Fruit fly (Drosophila melanogaster) whole organism: ENCODE results near the gene Nckx30C.

Experiments
- CG8478 ChIP-seq: fragments of >200 bp; optimal IDR thresholded peaks from 2 replicates; lab custom pipeline; 2018; ENCODE audit warnings: inconsistent platforms
- Dll ChIP-seq: fragments of >200 bp; optimal IDR thresholded peaks from 2 replicates; lab custom pipeline; 2017
- EcR ChIP-seq, 2 experiments: fragments of >200 bp; optimal IDR thresholded peaks; 2 replicates each; lab custom pipeline; 2017; ENCODE audit warnings: missing biosample characterization in 2 of 2, missing genetic modification characterization in 2 of 2, missing genetic modification reagents in 2 of 2
- pan ChIP-seq: fragments of >200 bp; optimal IDR thresholded peaks from 2 replicates; lab custom pipeline; 2017
- psq ChIP-seq: fragments of >200 bp; optimal IDR thresholded peaks from 2 replicates; lab custom pipeline; 2017
- usp ChIP-seq: fragments of >200 bp; optimal IDR thresholded peaks from 2 replicates; lab custom pipeline; 2017; ENCODE audit warnings: missing biosample characterization, missing genetic modification characterization, mixed read lengths

The Nckx30C gene

dm6 chr2L:9746236-9747225 lies at the start of gene Nckx30C:
Gene Nckx30C, minus strand, starts transcription at chr2L:9746495.
- TF ChIP-seq usp (GFP tag; lab: Kevin White, UChicago) (no peak), Dll (no peak), CG8478 (no peak), EcR (GFP tag; optimal IDR thresholded peaks at IDR 0.05; lab: Kevin White, UChicago) (no peak), psq (lab: Kevin White, UChicago) (no peak), pan (lab: Kevin White, UChicago) (no peak)

dm6 chr2L:9792945-9793344 lies 46.6 kb upstream of the Nckx30C start, which contains the start of gene CG13123:
Gene CG13123, minus strand, starts transcription at chr2L:9793107.
- TF ChIP-seq psq (lab: Kevin White, UChicago) (no peak), EcR (GFP tag; optimal IDR thresholded peaks at IDR 0.05; lab: Kevin White, UChicago) (no peak), pan (lab: Kevin White, UChicago) (no peak), Dll (no peak), CG8478 (no peak)

dm6 chr2L:9790535-9790992 lies 44.3 kb upstream of the Nckx30C start, which contains the start of gene CG4036:
Gene CG4036, plus strand, starts transcription at chr2L:9790882.
- TF ChIP-seq CG8478: no peak
- TF ChIP-seq Dll: no peak
- TF ChIP-seq EcR (GFP tag; optimal IDR thresholded peaks at IDR 0.05; lab: Kevin White, UChicago): no peak
- TF ChIP-seq psq (lab: Kevin White, UChicago): no peak
- no peak for TF ChIP-seq usp (GFP tag; lab: Kevin White, UChicago)
- TF ChIP-seq pan (lab: Kevin White, UChicago): no peak

dm6 chr2L:9785917-9786432 lies 39.7 kb upstream of the Nckx30C start:
- TF ChIP-seq pan (lab: Kevin White, UChicago) (no peak), usp (GFP tag; lab: Kevin White, UChicago) (no peak), EcR (GFP tag; optimal IDR thresholded peaks at IDR 0.05; lab: Kevin White, UChicago) (peak in 1 of 2 experiments; percentile 14), Dll (no peak), psq (lab: Kevin White, UChicago) (no peak)

dm6 chr2L:9784468-9784867 lies 38.2 kb upstream of the Nckx30C start:
- TF ChIP-seq pan (lab: Kevin White, UChicago) (no peak), Dll (no peak), usp (GFP tag; lab: Kevin White, UChicago) (no peak), CG8478 (no peak), psq (lab: Kevin White, UChicago) (no peak), EcR (GFP tag; optimal IDR thresholded peaks at IDR 0.05; lab: Kevin White, UChicago) (no peak)

dm6 chr2L:9783130-9783529 lies 36.8 kb upstream of the Nckx30C start:
- TF ChIP-seq Dll: no peak
- TF ChIP-seq pan (lab: Kevin White, UChicago): no peak

- TF ChIP-seq pan (lab: Kevin White, UChicago) (no peak), EcR (GFP tag; optimal IDR thresholded peaks at IDR 0.05; lab: Kevin White, UChicago) (peak in 1 of 2 experiments; percentile 81)
These were observed 35.9 kb upstream of the Nckx30C start, which contains the start of gene IP3K1 for dm6 chr2L:9782176-9782581. Gene IP3K1, plus strand, starts transcription at chr2L:9782384.

- TF ChIP-seq EcR (GFP tag; optimal IDR thresholded peaks at IDR 0.05; lab: Kevin White, UChicago) (no peak), CG8478 (no peak), pan (lab: Kevin White, UChicago) (no peak), Dll (no peak), psq (lab: Kevin White, UChicago) (no peak)
These were observed 33.5 kb upstream of the Nckx30C start for dm6 chr2L:9779754-9780153.

dm6 chr2L:9779147-9779546 lies 32.9 kb upstream of the Nckx30C start:
- TF ChIP-seq CG8478 (no peak), Dll (no peak), EcR (GFP tag; optimal IDR thresholded peaks at IDR 0.05; lab: Kevin White, UChicago) (no peak), usp (GFP tag; lab: Kevin White, UChicago) (no peak), psq (lab: Kevin White, UChicago) (no peak), pan (lab: Kevin White, UChicago) (no peak)

dm6 chr2L:9778416-9778815 lies 32.1 kb upstream of the Nckx30C start:
- TF ChIP-seq Dll: no peak

dm6 chr2L:9777927-9778326 lies 31.6 kb upstream of the Nckx30C start:
- TF ChIP-seq usp (GFP tag; lab: Kevin White, UChicago): no peak
- TF ChIP-seq psq (lab: Kevin White, UChicago): no peak
- no peak for TF ChIP-seq Dll
- no peak for TF ChIP-seq pan (lab: Kevin White, UChicago)
- no peak for TF ChIP-seq EcR (GFP tag; optimal IDR thresholded peaks at IDR 0.05; lab: Kevin White, UChicago)
- TF ChIP-seq CG8478: no peak

- TF ChIP-seq pan (lab: Kevin White, UChicago): no peak
- no peak for TF ChIP-seq EcR (GFP tag; optimal IDR thresholded peaks at IDR 0.05; lab: Kevin White, UChicago)
- TF ChIP-seq CG8478: no peak
- no peak for TF ChIP-seq psq (lab: Kevin White, UChicago)
- no peak for TF ChIP-seq Dll
- no peak for TF ChIP-seq usp (GFP tag; lab: Kevin White, UChicago)
These were observed 28.8 kb upstream of the Nckx30C start, which contains the start of the genes ppk11 and ppk16 for dm6 chr2L:9774980-9775628. Gene ppk11, minus strand, starts transcription at chr2L:9775030. Gene ppk16, minus strand, starts transcription at chr2L:9775030.
